Fruit fly (Drosophila melanogaster) whole organism, embryonic: ENCODE measurements around the gene RpS17.

Experiments used
- Antp ChIP-seq: fragments of 200-800 bp; sonication (Bioruptor generic); optimal IDR thresholded peaks from 3 replicates; lab custom pipeline; 2016; ENCODE audit warnings: missing biosample characterization, missing genetic modification characterization
- Atf6 ChIP-seq: fragments of 200-800 bp; sonication (Bioruptor generic); IDR thresholded peaks from 2 replicates; pipeline ENCODE4 v1.3.6; 2022; ENCODE audit warnings: missing biosample characterization, missing genetic modification characterization
- CG1024 ChIP-seq: fragments of 200-800 bp; sonication (Bioruptor generic); IDR thresholded peaks from 2 replicates; pipeline ENCODE4 v1.3.6; 2022; ENCODE audit warnings: missing biosample characterization, missing genetic modification characterization
- CG10654 ChIP-seq: fragments of 200-800 bp; sonication (Bioruptor generic); optimal IDR thresholded peaks from 2 replicates; lab custom pipeline; 2016; ENCODE audit warnings: missing biosample characterization, missing genetic modification characterization
- CG11085 ChIP-seq: fragments of 200-800 bp; sonication (Bioruptor generic); IDR thresholded peaks from 2 replicates; pipeline ENCODE4 v1.3.6; 2022; ENCODE audit warnings: missing biosample characterization, missing genetic modification characterization
- CG11723 ChIP-seq: fragments of 200-800 bp; sonication (Bioruptor generic); optimal IDR thresholded peaks from 2 replicates; lab custom pipeline; 2017; ENCODE audit warnings: missing biosample characterization, mild to moderate bottlenecking, missing genetic modification characterization
- CG12071 ChIP-seq: fragments of 200-800 bp; sonication (Bioruptor generic); optimal IDR thresholded peaks from 3 replicates; lab custom pipeline; 2018; ENCODE audit warnings: missing biosample characterization, mild to moderate bottlenecking, missing genetic modification characterization
- CG12236 ChIP-seq: fragments of 200-800 bp; sonication (Bioruptor generic); optimal IDR thresholded peaks from 2 replicates; lab custom pipeline; 2016; ENCODE audit warnings: missing biosample characterization, missing genetic modification characterization
- CG13775 ChIP-seq: fragments of 200-800 bp; sonication (Bioruptor generic); optimal IDR thresholded peaks from 3 replicates; lab custom pipeline; 2017; ENCODE audit warnings: missing biosample characterization, mild to moderate bottlenecking, missing genetic modification characterization
- CG15514 ChIP-seq: fragments of 200-800 bp; sonication (Bioruptor generic); optimal IDR thresholded peaks from 3 replicates; lab custom pipeline; 2017; ENCODE audit warnings: missing biosample characterization, missing genetic modification characterization, mild to moderate bottlenecking, moderate library complexity, missing genetic modification reagents
- CG16813 ChIP-seq: fragments of 200-800 bp; sonication (Bioruptor generic); IDR thresholded peaks from 3 replicates; pipeline ENCODE4 v1.3.6; 2022; ENCODE audit warnings: missing biosample characterization, missing genetic modification characterization; ENCODE audit not compliant: partially characterized antibody
- CG17802 ChIP-seq: fragments of 200-800 bp; sonication (Bioruptor generic); optimal IDR thresholded peaks from 2 replicates; lab custom pipeline; 2018; ENCODE audit warnings: missing biosample characterization, mild to moderate bottlenecking, missing genetic modification characterization, moderate library complexity
- CG1792 ChIP-seq: fragments of 200-800 bp; sonication (Bioruptor generic); optimal IDR thresholded peaks from 2 replicates; lab custom pipeline; 2016; ENCODE audit warnings: missing biosample characterization, missing genetic modification characterization
- CG1832 ChIP-seq: fragments of 200-800 bp; sonication (Bioruptor generic); optimal IDR thresholded peaks from 2 replicates; lab custom pipeline; 2017; ENCODE audit warnings: missing biosample characterization, mild to moderate bottlenecking, missing genetic modification characterization, inconsistent platforms
- CG32532 ChIP-seq: fragments of 200-800 bp; sonication (Bioruptor generic); IDR thresholded peaks from 2 replicates; pipeline ENCODE4 v1.3.6; 2022; ENCODE audit warnings: missing biosample characterization, missing genetic modification characterization
- CG43689 ChIP-seq: fragments of 200-800 bp; sonication (Bioruptor generic); IDR thresholded peaks from 2 replicates; pipeline ENCODE4 v1.3.6; 2022; ENCODE audit warnings: missing biosample characterization, missing genetic modification characterization
- CG4854 ChIP-seq: fragments of 200-800 bp; sonication (Bioruptor generic); optimal IDR thresholded peaks from 2 replicates; lab custom pipeline; 2016; ENCODE audit warnings: missing biosample characterization, missing genetic modification characterization, inconsistent platforms
- CG5245 ChIP-seq: fragments of 200-800 bp; sonication (Bioruptor generic); optimal IDR thresholded peaks from 3 replicates; lab custom pipeline; 2016; ENCODE audit warnings: missing biosample characterization, missing genetic modification characterization
- CG5953 ChIP-seq: fragments of 200-800 bp; sonication (Bioruptor generic); IDR thresholded peaks from 2 replicates; pipeline ENCODE4 v1.3.6; 2022; ENCODE audit warnings: missing biosample characterization, missing genetic modification characterization
- CG6272 ChIP-seq: fragments of 200-800 bp; sonication (Bioruptor generic); IDR thresholded peaks from 2 replicates; pipeline ENCODE4 v1.3.6; 2022; ENCODE audit warnings: missing biosample characterization, missing genetic modification characterization
- CG6854 ChIP-seq: fragments of 200-800 bp; sonication (Bioruptor generic); optimal IDR thresholded peaks from 3 replicates; lab custom pipeline; 2017; ENCODE audit warnings: missing biosample characterization, mild to moderate bottlenecking, missing genetic modification characterization
- CG7745 ChIP-seq: fragments of 200-800 bp; sonication (Bioruptor generic); optimal IDR thresholded peaks from 2 replicates; lab custom pipeline; 2018; ENCODE audit warnings: missing biosample characterization, mild to moderate bottlenecking, missing genetic modification characterization, moderate library complexity
- CG7963 ChIP-seq: fragments of 200-800 bp; sonication (Bioruptor generic); IDR thresholded peaks from 3 replicates; pipeline ENCODE4 v1.3.6; 2022; ENCODE audit warnings: missing biosample characterization, missing genetic modification characterization; ENCODE audit not compliant: partially characterized antibody
- CG7987 ChIP-seq: fragments of 200-800 bp; sonication (Bioruptor generic); optimal IDR thresholded peaks from 2 replicates; lab custom pipeline; 2018; ENCODE audit warnings: missing biosample characterization, mild to moderate bottlenecking, missing genetic modification characterization, moderate library complexity
- HLHmδ ChIP-seq: fragments of 200-800 bp; sonication (Bioruptor generic); optimal IDR thresholded peaks from 2 replicates; lab custom pipeline; 2018; ENCODE audit warnings: missing biosample characterization, mild to moderate bottlenecking, missing genetic modification characterization, moderate library complexity
- Hr39 ChIP-seq: fragments of >200 bp; optimal IDR thresholded peaks from 2 replicates; lab custom pipeline; 2017
- Lpt ChIP-seq: fragments of >200 bp; optimal IDR thresholded peaks from 2 replicates; lab custom pipeline; 2018; ENCODE audit warnings: missing biosample characterization, missing genetic modification characterization
- Med ChIP-seq: fragments of 200-800 bp; sonication (Bioruptor generic); peaks from one replicate; lab custom pipeline; 2016; ENCODE audit warnings: missing biosample characterization, missing genetic modification characterization, mild to moderate bottlenecking, inconsistent platforms, moderate library complexity
- Meics ChIP-seq: fragments of 200-800 bp; sonication (Bioruptor generic); optimal IDR thresholded peaks from 2 replicates; lab custom pipeline; 2017; ENCODE audit warnings: missing biosample characterization, mild to moderate bottlenecking, missing genetic modification characterization
- NfI ChIP-seq: fragments of 200-800 bp; sonication (Bioruptor generic); optimal IDR thresholded peaks from 3 replicates; lab custom pipeline; 2018; ENCODE audit warnings: missing biosample characterization, mild to moderate bottlenecking, missing genetic modification characterization, moderate library complexity
- Rx ChIP-seq: fragments of 200-800 bp; sonication (Bioruptor generic); IDR thresholded peaks from 2 replicates; pipeline ENCODE4 v1.3.6; 2022; ENCODE audit warnings: missing biosample characterization, missing genetic modification characterization
- abd-A ChIP-seq: fragments of 200-800 bp; sonication (Bioruptor generic); optimal IDR thresholded peaks from 3 replicates; lab custom pipeline; 2019; ENCODE audit warnings: missing biosample characterization, mild to moderate bottlenecking, missing genetic modification characterization, moderate library complexity
- ara ChIP-seq: fragments of 200-800 bp; sonication (Bioruptor generic); IDR thresholded peaks from 2 replicates; pipeline ENCODE4 v1.3.6; 2022; ENCODE audit warnings: missing biosample characterization, missing genetic modification characterization
- ase ChIP-seq: fragments of 200-800 bp; sonication (Bioruptor generic); IDR thresholded peaks from 3 replicates; pipeline ENCODE4 v1.3.6; 2022; ENCODE audit warnings: missing biosample characterization, missing genetic modification characterization
- ash1 ChIP-seq: fragments of 200-800 bp; sonication (Bioruptor generic); optimal IDR thresholded peaks from 2 replicates; lab custom pipeline; 2018; ENCODE audit warnings: missing biosample characterization, mild to moderate bottlenecking, missing genetic modification characterization
- cato ChIP-seq: fragments of 200-800 bp; sonication (Bioruptor generic); optimal IDR thresholded peaks from 2 replicates; lab custom pipeline; 2016; ENCODE audit warnings: missing biosample characterization, missing genetic modification characterization, borderline replicate concordance
- crol ChIP-seq: fragments of 200-800 bp; sonication (Bioruptor generic); IDR thresholded peaks from 2 replicates; pipeline ENCODE4 v1.3.6; 2022; ENCODE audit warnings: missing biosample characterization, missing genetic modification characterization
- crp ChIP-seq, 2 experiments: fragments of 200-800 bp; sonication (Bioruptor generic); optimal IDR thresholded peaks; 2 replicates in 1 of 2; 3 replicates in 1 of 2; lab custom pipeline; 2017; ENCODE audit warnings: missing biosample characterization in 2 of 2, missing genetic modification characterization in 2 of 2, mild to moderate bottlenecking in 1 of 2, moderate library complexity in 1 of 2
- dati ChIP-seq: fragments of 200-800 bp; sonication (Bioruptor generic); IDR thresholded peaks from 2 replicates; pipeline ENCODE4 v1.3.6; 2022; ENCODE audit warnings: missing biosample characterization, missing genetic modification characterization
- dm ChIP-seq: fragments of 200-800 bp; sonication (Bioruptor generic); optimal IDR thresholded peaks from 3 replicates; lab custom pipeline; 2016; ENCODE audit warnings: missing biosample characterization, missing genetic modification characterization
- exex ChIP-seq: fragments of 200-800 bp; sonication (Bioruptor generic); optimal IDR thresholded peaks from 4 replicates; lab custom pipeline; 2018; ENCODE audit warnings: missing biosample characterization, mild to moderate bottlenecking, missing genetic modification characterization, moderate library complexity
- h ChIP-seq: fragments of >200 bp; optimal IDR thresholded peaks from 2 replicates; lab custom pipeline; 2017
- hb ChIP-seq: fragments of 200-800 bp; sonication (Bioruptor generic); IDR thresholded peaks from 3 replicates; pipeline ENCODE4 v1.3.6; 2022; ENCODE audit warnings: missing biosample characterization, missing genetic modification characterization; ENCODE audit not compliant: partially characterized antibody
- ind ChIP-seq: fragments of 200-800 bp; sonication (Bioruptor generic); optimal IDR thresholded peaks from 3 replicates; lab custom pipeline; 2016; ENCODE audit warnings: missing biosample characterization, missing genetic modification characterization
- lola ChIP-seq, 3 experiments: fragments of >200 bp in 2 of 3; fragments of 200-800 bp in 1 of 3; sonication (Bioruptor generic) in 1 of 3; optimal IDR thresholded peaks; 2 replicates each; lab custom pipeline; 2017 to 2019; ENCODE audit warnings: missing biosample characterization in 3 of 3, missing genetic modification characterization in 3 of 3, mild to moderate bottlenecking in 1 of 3, moderate library complexity in 1 of 3
- oc ChIP-seq: fragments of 200-800 bp; sonication (Bioruptor generic); optimal IDR thresholded peaks from 2 replicates; lab custom pipeline; 2018; ENCODE audit warnings: missing biosample characterization, mild to moderate bottlenecking, missing genetic modification characterization, moderate library complexity
- psq ChIP-seq: fragments of 200-800 bp; sonication (Bioruptor generic); optimal IDR thresholded peaks from 2 replicates; lab custom pipeline; 2017; ENCODE audit warnings: missing biosample characterization, missing genetic modification characterization
- schlank ChIP-seq: fragments of 200-800 bp; sonication (Bioruptor generic); optimal IDR thresholded peaks from 2 replicates; lab custom pipeline; 2018; ENCODE audit warnings: missing biosample characterization, mild to moderate bottlenecking, missing genetic modification characterization
- sr ChIP-seq: fragments of 200-800 bp; sonication (Bioruptor generic); IDR thresholded peaks from 3 replicates; pipeline ENCODE4 v1.3.6; 2022; ENCODE audit warnings: missing biosample characterization, missing genetic modification characterization
- sug ChIP-seq: fragments of 200-800 bp; optimal IDR thresholded peaks from 2 replicates; lab custom pipeline; 2019; ENCODE audit warnings: missing biosample characterization, mild to moderate bottlenecking, missing genetic modification characterization, moderate library complexity
- tap ChIP-seq: fragments of 200-800 bp; optimal IDR thresholded peaks from 3 replicates; lab custom pipeline; 2019; ENCODE audit warnings: missing biosample characterization, mild to moderate bottlenecking, missing genetic modification characterization, moderate library complexity
- trh ChIP-seq: fragments of 200-800 bp; sonication (Bioruptor generic); optimal IDR thresholded peaks from 2 replicates; lab custom pipeline; 2016; ENCODE audit warnings: missing biosample characterization, missing genetic modification characterization

Gene RpS17

dm6 chr3L:9424528-9424911 is 5.1 kb downstream of the RpS17 start (continued):
- no peak for TF ChIP-seq psq (GFP tag; lab: Kevin White, UChicago)
- TF ChIP-seq CG17802 (tag; lab: Kevin White, UChicago), result no peak
- TF ChIP-seq cato, result no peak
- TF ChIP-seq CG11085 (GFP tag; lab: Robert Waterston, UW), result no peak
- no peak for TF ChIP-seq CG1024 (GFP tag; lab: Robert Waterston, UW)
- TF ChIP-seq Atf6 (GFP tag; lab: Robert Waterston, UW), result peak; percentile 42; the same call in 1 of the 2 replicates
- TF ChIP-seq CG4854 (GFP tag; lab: Kevin White, UChicago), result no peak
- peak; percentile 59 for TF ChIP-seq Meics (GFP tag; lab: Kevin White, UChicago)
- TF ChIP-seq ind (GFP tag; lab: Kevin White, UChicago), result peak; percentile 24
- no peak for TF ChIP-seq hb (GFP tag; lab: Robert Waterston, UW)
- TF ChIP-seq CG7745, result no peak
- no peak for TF ChIP-seq CG43689 (GFP tag; lab: Robert Waterston, UW)
- peak; percentile 18 for TF ChIP-seq CG6854
- TF ChIP-seq Med (GFP tag; lab: Kevin White, UChicago), result peak; percentile 62
- TF ChIP-seq exex (tag; lab: Kevin White, UChicago), result no peak
- no peak for TF ChIP-seq CG5953 (GFP tag; lab: Robert Waterston, UW)
- no peak for TF ChIP-seq CG7963 (GFP tag; lab: Robert Waterston, UW)
- TF ChIP-seq tap, result peak; percentile 61
- peak; percentile 66; the same call in 1 of the 2 replicates for TF ChIP-seq CG32532
- TF ChIP-seq dm (GFP tag; lab: Kevin White, UChicago), result no peak
- TF ChIP-seq sr (GFP tag; lab: Robert Waterston, UW), result no peak
- no peak for TF ChIP-seq CG6272 (GFP tag; lab: Robert Waterston, UW)
- no peak for TF ChIP-seq sug (tag; lab: Kevin White, UChicago)
- TF ChIP-seq crp (GFP tag; optimal IDR thresholded peaks at IDR 0.05; lab: Kevin White, UChicago), result peak in 1 of 2 experiments; percentile 8
- TF ChIP-seq Lpt (GFP tag; lab: Kevin White, UChicago), result no peak
- no peak for TF ChIP-seq abd-A (tag; lab: Kevin White, UChicago)
- peak; percentile 10 for TF ChIP-seq NfI (GFP tag; lab: Kevin White, UChicago)
- TF ChIP-seq CG1832, result no peak
- TF ChIP-seq trh (GFP tag; lab: Kevin White, UChicago), result no peak
- no peak for TF ChIP-seq Rx (GFP tag; lab: Robert Waterston, UW)
- no peak for TF ChIP-seq ash1 (GFP tag; lab: Kevin White, UChicago)
- TF ChIP-seq CG12236 (GFP tag; lab: Kevin White, UChicago), result no peak
- no peak for TF ChIP-seq Hr39 (lab: Kevin White, UChicago)
- peak; percentile 5 for TF ChIP-seq CG12071 (GFP tag; lab: Kevin White, UChicago)
- TF ChIP-seq ara (GFP tag; lab: Robert Waterston, UW), result no peak
- TF ChIP-seq CG5245, result no peak
- TF ChIP-seq HLHmδ, result no peak
- TF ChIP-seq CG13775, result peak; percentile 20
- peak; percentile 2 for TF ChIP-seq CG11723 (GFP tag; lab: Kevin White, UChicago)
- TF ChIP-seq CG16813 (GFP tag; lab: Robert Waterston, UW), result no peak
- no peak for TF ChIP-seq dati (GFP tag; lab: Robert Waterston, UW)
- peak in 1 of 3 experiments; percentile 7 for TF ChIP-seq lola (GFP tag; optimal IDR thresholded peaks at IDR 0.05; lab: Kevin White, UChicago)
- TF ChIP-seq h (lab: Kevin White, UChicago), result no peak
- no peak for TF ChIP-seq CG1792
- no peak for TF ChIP-seq schlank (tag; lab: Kevin White, UChicago)
- no peak for TF ChIP-seq oc
- TF ChIP-seq CG15514 (GFP tag; lab: Kevin White, UChicago), result peak; percentile 20
- TF ChIP-seq CG7987 (GFP tag; lab: Kevin White, UChicago), result no peak
- TF ChIP-seq ase, result no peak
- TF ChIP-seq crol (GFP tag; lab: Robert Waterston, UW), result no peak
- no peak for TF ChIP-seq Antp
- TF ChIP-seq CG10654, result no peak
